Fruit fly (Drosophila melanogaster): Measurements from ENCODE around the gene Doc1.
A peak's percentile ranks its signal among the peaks of the same experiment; 100 is the strongest.

Doc1 gene

DNA sequence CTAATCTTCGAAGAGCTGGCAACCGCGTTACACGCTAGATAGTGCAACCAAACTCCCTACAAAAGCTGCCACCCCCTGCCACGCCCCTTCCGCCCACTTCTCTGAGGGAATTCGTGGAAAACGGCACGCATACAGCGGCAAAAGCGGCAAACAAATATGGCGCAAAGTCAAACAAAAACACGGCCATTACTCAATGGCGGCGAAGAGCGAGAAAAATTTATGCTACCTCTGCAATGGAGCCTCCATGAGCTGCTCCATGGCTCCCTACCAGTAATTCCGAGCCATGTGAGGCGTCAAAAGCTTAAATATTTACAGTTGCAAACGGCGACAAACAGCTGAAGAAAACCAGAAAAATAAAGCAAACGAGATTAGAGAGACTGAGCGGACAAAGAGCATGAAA, 16.4 kb upstream of the Doc1 start:
- TF ChIP-seq noc (tag; optimal IDR thresholded peaks at IDR 0.05): no peak

DNA sequence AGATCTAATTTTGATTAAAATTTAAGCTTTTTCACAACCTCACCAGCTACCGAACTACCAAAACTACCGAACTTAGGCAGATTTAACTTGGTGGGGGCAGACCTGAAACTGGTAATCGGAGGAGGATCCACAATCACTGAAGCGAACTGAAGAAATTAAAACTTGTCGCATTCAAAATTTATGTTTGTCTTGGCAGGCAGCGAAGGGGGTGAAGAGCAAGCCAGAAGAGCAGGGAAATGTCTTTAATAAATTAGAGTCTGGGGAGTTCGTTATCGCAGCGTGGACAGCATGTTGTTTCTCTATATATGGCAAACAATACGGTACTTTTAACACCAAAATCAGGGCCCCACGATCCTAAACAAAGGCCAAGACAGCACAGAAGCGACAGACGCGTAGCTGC, 16.0 kb upstream of the Doc1 start:
- TF ChIP-seq noc (tag; optimal IDR thresholded peaks at IDR 0.05): peak; percentile 36

dm6 chr3L:9025680-9026079, 15.5 kb upstream of the Doc1 start:
- TF ChIP-seq noc (tag; optimal IDR thresholded peaks at IDR 0.05): peak; percentile 47

DNA sequence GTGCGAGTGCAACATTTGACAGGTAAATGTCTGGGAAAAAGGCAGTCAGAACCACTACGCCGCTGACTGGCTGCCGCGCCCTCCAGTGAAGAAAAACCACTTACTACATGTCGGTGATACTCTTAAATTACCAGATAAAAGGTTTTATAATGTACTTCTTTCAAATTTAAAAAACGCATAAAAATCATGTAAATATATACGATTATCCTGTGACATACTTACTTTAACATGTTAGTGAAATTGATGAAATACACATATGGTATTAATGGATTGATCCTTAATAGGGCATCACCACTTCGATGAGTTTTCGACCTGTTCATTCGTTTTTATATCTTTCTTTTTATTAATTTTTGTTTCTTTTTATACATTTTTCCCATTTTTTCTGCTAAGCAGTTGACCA, 14.6 kb upstream of the Doc1 start:
- no peak for TF ChIP-seq noc (tag; optimal IDR thresholded peaks at IDR 0.05)

DNA sequence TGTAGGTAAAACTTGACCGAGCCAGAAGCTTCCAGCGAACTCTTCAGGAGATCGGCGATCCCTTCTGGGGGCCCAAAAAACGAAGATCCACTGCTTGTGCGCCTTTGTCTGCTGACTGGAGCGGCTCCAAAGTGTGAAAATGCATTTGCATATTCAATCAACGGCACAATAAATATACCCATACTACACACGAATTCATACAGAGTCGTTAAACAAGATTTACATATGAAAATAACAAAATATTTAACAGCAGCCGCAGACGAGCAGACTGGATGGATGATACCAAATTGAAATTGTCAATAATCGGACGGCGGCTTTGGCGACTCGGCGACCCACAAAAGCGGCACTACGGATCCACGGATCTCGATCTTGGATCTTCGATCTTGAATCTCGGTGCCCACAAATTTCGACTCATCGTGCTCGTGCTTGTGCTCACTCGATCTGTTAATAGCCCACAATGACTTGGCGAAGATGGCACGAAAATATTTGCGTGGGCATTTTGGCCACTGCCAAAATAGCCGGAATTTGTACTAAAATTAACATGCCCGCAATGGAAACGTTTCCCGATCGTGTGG, 14.0 kb upstream of the Doc1 start:
- TF ChIP-seq noc (tag; optimal IDR thresholded peaks at IDR 0.05): no peak

DNA sequence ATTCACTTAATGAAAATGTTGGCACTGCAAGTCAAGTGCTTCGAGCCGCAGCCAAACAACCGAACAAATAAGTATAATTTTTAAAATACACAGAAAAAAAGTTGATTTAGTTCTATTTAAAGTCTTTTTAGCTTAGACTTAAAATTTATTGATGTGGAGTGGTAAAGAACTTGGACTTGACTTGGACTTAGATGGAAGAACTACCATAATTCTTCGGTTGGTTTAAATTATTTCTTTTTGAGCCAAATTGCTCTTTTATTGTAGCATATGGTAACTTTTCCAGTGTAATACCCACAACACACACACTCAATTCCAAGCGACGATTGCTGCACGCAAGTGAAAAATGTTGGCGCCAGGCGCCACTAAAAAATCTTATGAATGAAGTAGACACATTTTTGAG, 13.1 kb upstream of the Doc1 start:
- TF ChIP-seq noc (tag; optimal IDR thresholded peaks at IDR 0.05): no peak

DNA sequence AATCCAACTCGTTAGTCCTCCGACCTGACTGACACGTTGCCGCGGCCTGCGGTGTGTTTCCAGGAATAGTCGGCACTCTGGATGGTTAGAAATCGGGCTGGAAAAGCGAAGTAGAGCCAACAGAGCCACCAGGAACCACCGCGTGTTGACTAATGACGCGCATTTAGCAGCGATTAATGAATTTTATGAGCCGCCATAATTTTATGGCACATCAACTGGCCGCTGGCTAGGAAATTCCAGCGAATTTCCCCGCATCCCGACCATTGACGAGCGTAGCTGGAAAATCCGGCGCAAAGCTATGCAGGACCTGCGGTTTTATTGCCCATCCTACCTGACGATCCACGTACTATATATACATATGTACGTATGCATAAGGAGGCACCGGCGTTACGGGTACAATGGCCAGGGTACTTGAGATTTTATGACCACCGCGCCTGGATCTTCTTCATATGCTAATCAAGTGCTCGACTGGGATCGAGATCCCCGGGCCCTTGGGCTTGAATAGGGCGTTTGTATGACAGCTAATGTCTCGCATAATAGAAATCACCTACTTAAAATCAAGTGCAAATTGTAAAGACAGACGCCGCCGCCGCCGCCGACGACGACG, 11.9 kb upstream of the Doc1 start:
- TF ChIP-seq noc (tag; optimal IDR thresholded peaks at IDR 0.05): no peak

DNA sequence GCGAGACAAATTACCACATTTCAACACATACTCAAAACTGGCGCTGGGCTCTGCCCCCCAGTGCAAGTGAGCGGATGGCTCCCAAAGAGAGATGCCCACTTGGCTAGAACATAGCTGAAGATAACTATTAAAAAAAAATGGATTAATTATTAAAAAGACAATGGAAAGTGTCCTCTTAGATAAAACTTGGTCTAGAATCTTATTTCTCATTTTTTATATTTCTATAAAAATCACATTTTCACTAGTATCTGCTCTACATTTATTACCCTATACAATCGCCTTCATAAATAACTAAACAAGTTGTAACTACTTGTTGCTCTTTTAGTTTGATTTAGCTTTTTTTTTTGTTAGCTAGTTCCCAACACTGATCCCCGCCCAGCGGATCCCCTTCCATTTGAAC, 8.3 kb upstream of the Doc1 start:
- TF ChIP-seq noc (tag; optimal IDR thresholded peaks at IDR 0.05): no peak

DNA sequence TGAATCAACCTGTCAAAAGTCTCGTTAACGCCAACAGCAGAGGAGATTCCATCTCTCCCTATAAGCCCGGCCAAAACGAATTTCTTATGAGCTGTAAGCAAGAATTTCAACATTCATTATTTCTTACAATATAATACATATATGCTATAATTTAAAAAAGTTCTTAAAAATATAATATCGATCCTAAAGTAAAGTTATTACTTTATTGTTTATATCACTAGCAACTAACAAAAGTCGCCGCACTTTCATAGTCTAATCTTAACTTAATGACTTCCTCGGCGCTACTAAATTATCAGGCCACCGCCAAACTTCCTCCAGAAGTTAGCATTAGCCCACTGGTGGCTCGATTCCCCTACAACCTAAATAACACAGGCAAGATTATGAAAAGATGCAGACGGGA, 7.6 kb upstream of the Doc1 start:
- TF ChIP-seq noc (tag; optimal IDR thresholded peaks at IDR 0.05): no peak

DNA sequence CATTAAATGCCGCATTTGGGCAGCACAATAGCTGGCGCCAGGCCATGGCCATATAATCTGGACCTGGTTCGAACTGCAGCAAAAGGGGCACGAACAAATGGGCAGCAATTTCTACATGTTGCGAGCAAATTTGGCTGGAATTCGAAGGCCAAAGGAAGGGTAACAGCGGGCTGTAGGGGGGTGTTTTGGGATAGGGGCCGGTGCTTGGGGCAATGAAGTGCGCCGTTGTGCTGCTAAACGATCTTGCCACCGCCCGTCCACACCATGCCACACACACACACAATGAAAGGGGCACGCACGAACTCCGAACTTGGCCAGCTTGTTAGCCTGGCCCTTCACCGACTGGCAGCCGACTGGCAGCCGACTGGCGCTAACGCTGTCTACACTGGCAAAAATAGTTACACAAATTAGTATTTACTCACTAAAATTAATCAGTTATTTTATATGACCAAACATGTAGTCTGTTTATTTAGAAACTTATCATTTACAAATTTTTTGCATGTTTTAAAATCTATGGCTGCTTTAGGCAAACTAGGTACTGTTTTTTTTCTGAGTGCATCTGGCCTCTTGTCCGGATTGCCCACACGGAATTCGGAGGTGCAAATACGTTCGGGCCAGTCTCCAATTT, 7.1 kb upstream of the Doc1 start:
- TF ChIP-seq noc (tag; optimal IDR thresholded peaks at IDR 0.05): no peak

- TF ChIP-seq noc (tag; optimal IDR thresholded peaks at IDR 0.05): no peak
These were observed 3.6 kb upstream of the Doc1 start for dm6 chr3L:9037608-9038007.

- no peak for TF ChIP-seq noc (tag; optimal IDR thresholded peaks at IDR 0.05)
These were observed 2.0 kb upstream of the Doc1 start for dm6 chr3L:9039189-9039588.

- no peak for TF ChIP-seq noc (tag; optimal IDR thresholded peaks at IDR 0.05)
These were observed 1.2 kb downstream of the Doc1 start for dm6 chr3L:9042200-9042988.

DNA sequence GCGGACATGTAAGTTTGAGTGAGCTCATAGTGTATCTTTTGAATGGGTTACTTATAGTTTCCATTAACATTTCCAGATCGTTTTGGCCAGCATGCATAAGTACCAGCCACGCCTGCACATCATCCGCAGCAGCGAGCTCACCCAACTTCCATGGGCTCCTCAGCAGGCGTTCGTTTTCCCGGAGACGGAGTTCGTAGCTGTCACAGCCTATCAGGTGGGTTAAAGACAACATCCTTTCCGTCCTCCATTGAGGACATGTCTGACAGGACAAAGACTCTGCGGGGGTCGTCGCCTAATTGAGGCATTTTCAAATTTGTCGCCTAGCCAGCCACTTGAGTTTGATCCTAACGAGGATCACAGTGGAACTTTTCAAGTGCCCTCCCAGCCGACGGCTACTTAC, 2.5 kb downstream of the Doc1 start:
- no peak for TF ChIP-seq noc (tag; optimal IDR thresholded peaks at IDR 0.05)

- TF ChIP-seq noc (tag; optimal IDR thresholded peaks at IDR 0.05): no peak
These were observed 3.7 kb downstream of the Doc1 start for dm6 chr3L:9044896-9045295.

- peak; percentile 11 for TF ChIP-seq noc (tag; optimal IDR thresholded peaks at IDR 0.05)
These were observed 4.1 kb downstream of the Doc1 start for dm6 chr3L:9045318-9045717.

dm6 chr3L:9046274-9046673, 5.1 kb downstream of the Doc1 start:
- TF ChIP-seq noc (tag; optimal IDR thresholded peaks at IDR 0.05): peak; percentile 46

All from whole organism, larva.